Fruit fly (Drosophila melanogaster): ENCODE results near the gene sstn.
A peak's percentile ranks its signal among the peaks of the same experiment; 100 is the strongest.

sstn gene

dm6 chr3L:15098659-15099512, 4.4 kb upstream of the sstn start (continued):
- no peak for TF ChIP-seq ash1 (GFP tag; optimal IDR thresholded peaks at IDR 0.05)
- TF ChIP-seq CG12104 (GFP tag; optimal IDR thresholded peaks at IDR 0.05): peak; percentile 80
- peak; percentile 41 for TF ChIP-seq Sry-β (GFP tag; optimal IDR thresholded peaks at IDR 0.05)
- no peak for TF ChIP-seq da (GFP tag; optimal IDR thresholded peaks at IDR 0.05)
- peak; percentile 61 for TF ChIP-seq CG8359 (GFP tag; optimal IDR thresholded peaks at IDR 0.05; ENCODE audit: borderline replicate concordance)
- no peak; the same call in 1 of the 2 replicates for TF ChIP-seq Bgb (GFP tag; IDR thresholded peaks at IDR 0.05; ENCODE audit: partially characterized antibody)
- peak; percentile 76 for TF ChIP-seq CG7357 (GFP tag; IDR thresholded peaks at IDR 0.05)
- TF ChIP-seq chn (GFP tag; optimal IDR thresholded peaks at IDR 0.05): no peak
- TF ChIP-seq fd96Cb (tag; optimal IDR thresholded peaks at IDR 0.05): peak; percentile 94
- no peak for TF ChIP-seq jing (GFP tag; optimal IDR thresholded peaks at IDR 0.05)
- no peak for TF ChIP-seq Scr (GFP tag; IDR thresholded peaks at IDR 0.05; ENCODE audit: partially characterized antibody)
- TF ChIP-seq cwo (GFP tag; optimal IDR thresholded peaks at IDR 0.05): peak; percentile 92
- TF ChIP-seq H2.0 (GFP tag; IDR thresholded peaks at IDR 0.05): peak; percentile 63
- TF ChIP-seq Asciz (GFP tag; optimal IDR thresholded peaks at IDR 0.05): peak; percentile 84
- TF ChIP-seq Dip2 (GFP tag; IDR thresholded peaks at IDR 0.05): no peak
- no peak for TF ChIP-seq hkb (optimal IDR thresholded peaks at IDR 0.05)
- TF ChIP-seq hkb (GFP tag; IDR thresholded peaks at IDR 0.05): peak; percentile 93
- peak; percentile 78 for TF ChIP-seq CG9437 (GFP tag; optimal IDR thresholded peaks at IDR 0.05)
- no peak for TF ChIP-seq CG8944 (GFP tag; optimal IDR thresholded peaks at IDR 0.05)
- peak; percentile 72 for TF ChIP-seq CG2202 (tag; optimal IDR thresholded peaks at IDR 0.05)
- TF ChIP-seq Nf-YA (GFP tag; IDR thresholded peaks at IDR 0.05): peak; percentile 84
- TF ChIP-seq bowl (GFP tag; IDR thresholded peaks at IDR 0.05): no peak
- TF ChIP-seq h (optimal IDR thresholded peaks at IDR 0.05): no peak
- peak; percentile 86 for TF ChIP-seq CG34422 (GFP tag; IDR thresholded peaks at IDR 0.05)
- TF ChIP-seq p53 (GFP tag; optimal IDR thresholded peaks at IDR 0.05): peak; percentile 13
- 0 out of 2 replicates have a peak, but pooled peaks have one; percentile 5 for TF ChIP-seq sens-2 (GFP tag; IDR thresholded peaks at IDR 0.05)
- TF ChIP-seq Dref (GFP tag; IDR thresholded peaks at IDR 0.05): no peak
- peak; percentile 67; the same call in 1 of the 2 replicates for TF ChIP-seq CG7372 (GFP tag; IDR thresholded peaks at IDR 0.05)
- peak; percentile 39 for TF ChIP-seq mirr (GFP tag; optimal IDR thresholded peaks at IDR 0.05)
- peak; percentile 83 for TF ChIP-seq CoRest (tag; optimal IDR thresholded peaks at IDR 0.05)
- TF ChIP-seq CG8478 (optimal IDR thresholded peaks at IDR 0.05): no peak
- TF ChIP-seq Fer3 (tag; optimal IDR thresholded peaks at IDR 0.05): peak; percentile 89
- peak; percentile 51; the same call in 1 of the 2 replicates for TF ChIP-seq E2f2 (GFP tag; IDR thresholded peaks at IDR 0.05)
- TF ChIP-seq Adf1 (GFP tag; IDR thresholded peaks at IDR 0.05): no peak
- TF ChIP-seq twi (tag; optimal IDR thresholded peaks at IDR 0.05): peak; percentile 45
- TF ChIP-seq C15 (GFP tag; IDR thresholded peaks at IDR 0.05): peak; percentile 27; the same call in 1 of the 3 replicates
- TF ChIP-seq CG4617 (GFP tag; optimal IDR thresholded peaks at IDR 0.05; ENCODE audit: borderline replicate concordance): no peak
- no peak for TF ChIP-seq D (optimal IDR thresholded peaks at IDR 0.05)
- peak; percentile 93 for TF ChIP-seq D (GFP tag; optimal IDR thresholded peaks at IDR 0.05)
- TF ChIP-seq ro (GFP tag; IDR thresholded peaks at IDR 0.05): peak; percentile 62
- peak; percentile 79 for TF ChIP-seq ap (GFP tag; IDR thresholded peaks at IDR 0.05)
- peak; percentile 74 for TF ChIP-seq CG10209 (GFP tag; optimal IDR thresholded peaks at IDR 0.05)
- TF ChIP-seq CG4282 (GFP tag; optimal IDR thresholded peaks at IDR 0.05): no peak
- TF ChIP-seq Hmx (GFP tag; optimal IDR thresholded peaks at IDR 0.05): no peak
- peak; percentile 87 for TF ChIP-seq CG18764 (GFP tag; optimal IDR thresholded peaks at IDR 0.05)
- TF ChIP-seq CG2199 (GFP tag; IDR thresholded peaks at IDR 0.05): 0 out of 3 replicates have a peak, but pooled peaks have one; percentile 35
- peak; percentile 28 for TF ChIP-seq CG3163 (GFP tag; optimal IDR thresholded peaks at IDR 0.05)
- TF ChIP-seq tna (GFP tag; IDR thresholded peaks at IDR 0.05; ENCODE audit: partially characterized antibody): no peak
- TF ChIP-seq org-1 (GFP tag; optimal IDR thresholded peaks at IDR 0.05): peak; percentile 83
- peak; percentile 9 for TF ChIP-seq eyg (GFP tag; optimal IDR thresholded peaks at IDR 0.05)
